Worm (Caenorhabditis elegans): ENCODE results near the gene C01B9.1.

Gene C01B9.1

ce11 chrII:13732577-13732976 lies 38.8 kb upstream of the C01B9.1 start:
- TF ChIP-seq elt-3 (tag; optimal IDR thresholded peaks at IDR 0.05) (no peak), grh-1 (GFP tag; IDR thresholded peaks at IDR 0.05) (0 out of 2 replicates have a peak, but pooled peaks have one; percentile 16)

ce11 chrII:13736089-13736488 lies 35.3 kb upstream of the C01B9.1 start, which contains the start of gene R06B9.5:
Gene R06B9.5 (plus strand): TSS chrII:13736320.
- TF ChIP-seq lsy-2 (tag; optimal IDR thresholded peaks at IDR 0.05) = no peak
- TF ChIP-seq nhr-237 (tag; optimal IDR thresholded peaks at IDR 0.05) = no peak
- peak; percentile 59 for TF ChIP-seq nhr-85 (tag)
- no peak for TF ChIP-seq efl-1 (optimal IDR thresholded peaks at IDR 0.05)
- peak in 1 of 2 experiments; percentile 55 for TF ChIP-seq efl-1 (GFP tag; optimal IDR thresholded peaks at IDR 0.05 in 1 of 2)
- no peak for TF ChIP-seq jun-1 (tag; optimal IDR thresholded peaks at IDR 0.05)
- no peak for TF ChIP-seq grh-1 (GFP tag; IDR thresholded peaks at IDR 0.05)
- no peak for TF ChIP-seq lin-15B (tag; optimal IDR thresholded peaks at IDR 0.05)

- TF ChIP-seq hlh-4 (tag; optimal IDR thresholded peaks at IDR 0.05) (no peak), nhr-20 (tag; optimal IDR thresholded peaks at IDR 0.05) (peak; percentile 39), mdl-1 (tag; optimal IDR thresholded peaks at IDR 0.05) (peak in 1 of 2 experiments; percentile 39), ztf-4 (tag; optimal IDR thresholded peaks at IDR 0.05) (no peak), egl-13 (tag; optimal IDR thresholded peaks at IDR 0.05) (no peak), ceh-8 (GFP tag; optimal IDR thresholded peaks at IDR 0.05) (no peak), pax-3 (tag; optimal IDR thresholded peaks at IDR 0.05) (no peak), snpc-4 (tag; optimal IDR thresholded peaks at IDR 0.05) (no peak), mef-2 (tag; optimal IDR thresholded peaks at IDR 0.05) (no peak), lsy-2 (tag; optimal IDR thresholded peaks at IDR 0.05) (peak in 1 of 2 experiments; percentile 5), lin-14 (GFP tag; optimal IDR thresholded peaks at IDR 0.05) (peak; percentile 58), grh-1 (GFP tag; IDR thresholded peaks at IDR 0.05) (no peak), F16B12.6 (tag; optimal IDR thresholded peaks at IDR 0.05) (no peak), zip-4 (GFP tag; optimal IDR thresholded peaks at IDR 0.05) (no peak), C04F5.9 (tag; optimal IDR thresholded peaks at IDR 0.05) (no peak), ceh-90 (tag; optimal IDR thresholded peaks at IDR 0.05) (no peak), isw-1 (GFP tag; IDR thresholded peaks at IDR 0.05) (no peak), unc-30 (tag; optimal IDR thresholded peaks at IDR 0.05) (no peak), nhr-47 (tag; optimal IDR thresholded peaks at IDR 0.05) (no peak), irx-1 (tag; optimal IDR thresholded peaks at IDR 0.05) (no peak), elt-3 (tag; optimal IDR thresholded peaks at IDR 0.05) (no peak), lin-15B (tag; optimal IDR thresholded peaks at IDR 0.05) (no peak), unc-98 (GFP tag; IDR thresholded peaks at IDR 0.05) (no peak), dsc-1 (tag; optimal IDR thresholded peaks at IDR 0.05) (no peak), jun-1 (tag; optimal IDR thresholded peaks at IDR 0.05) (no peak), nhr-85 (tag) (peak; percentile 67), snu-23 (GFP tag; optimal IDR thresholded peaks at IDR 0.05) (peak; percentile 34), unc-130 (tag; optimal IDR thresholded peaks at IDR 0.05) (no peak), nhr-77 (tag; optimal IDR thresholded peaks at IDR 0.05) (no peak), dpl-1 (GFP tag; optimal IDR thresholded peaks at IDR 0.05) (no peak), aha-1 (tag; optimal IDR thresholded peaks at IDR 0.05) (no peak), lir-3 (tag; optimal IDR thresholded peaks at IDR 0.05; ENCODE audit: poor library complexity) (no peak), ces-1 (GFP tag; optimal IDR thresholded peaks at IDR 0.05) (no peak), nhr-12 (tag; optimal IDR thresholded peaks at IDR 0.05) (no peak), nhr-28 (tag; optimal IDR thresholded peaks at IDR 0.05) (no peak), pag-3 (tag; optimal IDR thresholded peaks at IDR 0.05; ENCODE audit: borderline replicate concordance, insufficient read depth) (no peak), swsn-7 (tag; optimal IDR thresholded peaks at IDR 0.05) (no peak), nhr-76 (tag; optimal IDR thresholded peaks at IDR 0.05) (no peak), vab-15 (tag; optimal IDR thresholded peaks at IDR 0.05) (no peak), elt-2 (tag; optimal IDR thresholded peaks at IDR 0.05) (no peak), unc-86 (tag; optimal IDR thresholded peaks at IDR 0.05) (no peak), ceh-88 (GFP tag; IDR thresholded peaks at IDR 0.05) (no peak), lin-35 (GFP tag; optimal IDR thresholded peaks at IDR 0.05) (peak in 1 of 2 experiments; percentile 51), fkh-8 (tag; optimal IDR thresholded peaks at IDR 0.05) (no peak), tbx-2 (tag; optimal IDR thresholded peaks at IDR 0.05) (peak; percentile 13), ztf-11 (tag; optimal IDR thresholded peaks at IDR 0.05) (no peak)
These were observed 34.5 kb upstream of the C01B9.1 start for ce11 chrII:13736906-13737305.

Data from whole organism, L1 larva.